Worm (Caenorhabditis elegans) whole organism, mixed stage, embryonic: Measurements from ENCODE around the gene srh-154.
"Not testable (repeated sequence)": the region's sequence is repeated elsewhere in the genome, so short reads cannot be mapped to it uniquely, and the experiment has no call there.

Experiments used
- M03D4.4 ChIP-seq: sonication (generic microtip); optimal IDR thresholded peaks from 2 replicates; lab custom pipeline; 2017; ENCODE audit warnings: mild to moderate bottlenecking, missing genetic modification characterization, missing compliant biosample characterization
- bed-3 ChIP-seq: fragments of 200-800 bp; sonication (Bioruptor generic); optimal IDR thresholded peaks from 3 replicates; lab custom pipeline; 2018; ENCODE audit warnings: mild to moderate bottlenecking, missing genetic modification characterization, moderate library complexity, missing compliant biosample characterization
- blmp-1 ChIP-seq: fragments of 150-350 bp; optimal IDR thresholded peaks from 2 replicates; lab custom pipeline; 2014; ENCODE audit warnings: missing biosample characterization, missing genetic modification characterization
- ceh-39 ChIP-seq: fragments of 150-350 bp; optimal IDR thresholded peaks from 2 replicates; lab custom pipeline; 2014; ENCODE audit warnings: missing biosample characterization, missing genetic modification characterization
- ceh-43 ChIP-seq: fragments of 200-800 bp; sonication (Bioruptor generic); optimal IDR thresholded peaks from 2 replicates; lab custom pipeline; 2018; ENCODE audit warnings: mild to moderate bottlenecking, missing genetic modification characterization, moderate library complexity, missing compliant biosample characterization
- ceh-83 ChIP-seq: fragments of 200-800 bp; sonication (Bioruptor generic); optimal IDR thresholded peaks from 2 replicates; lab custom pipeline; 2018; ENCODE audit warnings: mild to moderate bottlenecking, missing genetic modification characterization, missing compliant biosample characterization
- cnd-1 ChIP-seq: fragments of 200-800 bp; sonication (Bioruptor generic); optimal IDR thresholded peaks from 2 replicates; lab custom pipeline; 2018; ENCODE audit warnings: mild to moderate bottlenecking, missing genetic modification characterization, missing compliant biosample characterization
- drap-1 ChIP-seq: fragments of 200-800 bp; sonication (Bioruptor generic); optimal IDR thresholded peaks from 3 replicates; lab custom pipeline; 2018; ENCODE audit warnings: mild to moderate bottlenecking, missing genetic modification characterization, missing compliant biosample characterization
- elt-1 ChIP-seq: sonication (generic microtip); optimal IDR thresholded peaks from 2 replicates; lab custom pipeline; 2017; ENCODE audit warnings: missing genetic modification characterization, mild to moderate bottlenecking, missing compliant biosample characterization, antibody characterized with exemption, moderate library complexity, borderline replicate concordance; ENCODE audit not compliant: insufficient read depth
- flh-1 ChIP-seq: fragments of 200-800 bp; sonication (Bioruptor generic); optimal IDR thresholded peaks from 2 replicates; lab custom pipeline; 2018; ENCODE audit warnings: mild to moderate bottlenecking, missing genetic modification characterization, moderate library complexity, missing compliant biosample characterization
- ham-2 ChIP-seq: fragments of 200-800 bp; sonication (Bioruptor generic); optimal IDR thresholded peaks from 2 replicates; lab custom pipeline; 2018; ENCODE audit warnings: mild to moderate bottlenecking, missing genetic modification characterization, missing compliant biosample characterization
- hlh-1 ChIP-seq: fragments of 150-350 bp; optimal IDR thresholded peaks from 2 replicates; lab custom pipeline; 2014; ENCODE audit warnings: missing biosample characterization, missing genetic modification reagents, missing genetic modification characterization
- lin-13 ChIP-seq: fragments of 150-350 bp; optimal IDR thresholded peaks from 2 replicates; lab custom pipeline; 2014; ENCODE audit warnings: missing biosample characterization, missing genetic modification characterization
- lin-32 ChIP-seq: fragments of 200-800 bp; sonication (Bioruptor generic); optimal IDR thresholded peaks from 2 replicates; lab custom pipeline; 2018; ENCODE audit warnings: mild to moderate bottlenecking, missing genetic modification characterization, missing compliant biosample characterization
- lsy-2 ChIP-seq: fragments of 150-350 bp; optimal IDR thresholded peaks from 2 replicates; lab custom pipeline; 2014; ENCODE audit warnings: missing biosample characterization, missing genetic modification characterization
- mab-5 ChIP-seq: fragments of 150-350 bp; optimal IDR thresholded peaks from 2 replicates; lab custom pipeline; 2014; ENCODE audit warnings: missing biosample characterization, missing genetic modification characterization
- mep-1 ChIP-seq: fragments of 150-350 bp; optimal IDR thresholded peaks from 2 replicates; lab custom pipeline; 2017; ENCODE audit warnings: missing biosample characterization, missing genetic modification reagents, missing genetic modification characterization, inconsistent platforms
- nhr-12 ChIP-seq: fragments of 150-350 bp; optimal IDR thresholded peaks from 2 replicates; lab custom pipeline; 2014; ENCODE audit warnings: missing biosample characterization, missing genetic modification characterization
- nhr-2 ChIP-seq: fragments of 150-350 bp; optimal IDR thresholded peaks from 2 replicates; lab custom pipeline; 2014; ENCODE audit warnings: missing biosample characterization, missing genetic modification characterization
- nhr-237 ChIP-seq: fragments of 150-350 bp; optimal IDR thresholded peaks from 2 replicates; lab custom pipeline; 2014; ENCODE audit warnings: missing biosample characterization, missing genetic modification characterization
- nhr-28 ChIP-seq: fragments of 150-350 bp; optimal IDR thresholded peaks from 2 replicates; lab custom pipeline; 2014; ENCODE audit warnings: missing biosample characterization, missing genetic modification characterization
- nhr-76 ChIP-seq: sonication (generic microtip); optimal IDR thresholded peaks from 2 replicates; lab custom pipeline; 2017; ENCODE audit warnings: missing biosample characterization, missing genetic modification characterization
- pha-4 ChIP-seq: fragments of 150-350 bp; optimal IDR thresholded peaks from 2 replicates; lab custom pipeline; 2018; ENCODE audit warnings: missing biosample characterization, missing genetic modification reagents, missing genetic modification characterization
- sem-2 ChIP-seq: fragments of 200-800 bp; sonication (Bioruptor generic); optimal IDR thresholded peaks from 2 replicates; lab custom pipeline; 2018; ENCODE audit warnings: mild to moderate bottlenecking, missing genetic modification characterization, missing compliant biosample characterization
- snpc-4 ChIP-seq: fragments of 150-350 bp; optimal IDR thresholded peaks from 2 replicates; lab custom pipeline; 2014; ENCODE audit warnings: missing biosample characterization, missing genetic modification characterization
- sptf-1 ChIP-seq: sonication (generic microtip); optimal IDR thresholded peaks from 2 replicates; lab custom pipeline; 2017; ENCODE audit warnings: mild to moderate bottlenecking, missing genetic modification characterization, moderate library complexity, missing compliant biosample characterization
- tbx-8 ChIP-seq: fragments of 200-800 bp; sonication (Bioruptor generic); optimal IDR thresholded peaks from 2 replicates; lab custom pipeline; 2018; ENCODE audit warnings: mild to moderate bottlenecking, missing genetic modification characterization, moderate library complexity, missing compliant biosample characterization
- unc-120 ChIP-seq: sonication (generic microtip); optimal IDR thresholded peaks from 2 replicates; lab custom pipeline; 2017; ENCODE audit warnings: missing genetic modification characterization, missing compliant biosample characterization; ENCODE audit not compliant: poor library complexity, severe bottlenecking
- unc-39 ChIP-seq: fragments of 150-350 bp; optimal IDR thresholded peaks from 2 replicates; lab custom pipeline; 2014; ENCODE audit warnings: missing biosample characterization, missing genetic modification characterization
- unc-62 ChIP-seq: fragments of 150-350 bp; optimal IDR thresholded peaks from 2 replicates; lab custom pipeline; 2014; ENCODE audit warnings: missing biosample characterization, missing genetic modification reagents, missing genetic modification characterization
- ztf-11 ChIP-seq: fragments of 150-350 bp; optimal IDR thresholded peaks from 2 replicates; lab custom pipeline; 2014; ENCODE audit warnings: missing biosample characterization, missing genetic modification characterization

The srh-154 gene

ce11 chrV:17439406-17439805, at the start of gene srh-154:
srh-154 (plus strand) TSS chrV:17439706.
- no peak for TF ChIP-seq ceh-83 (GFP tag; lab: Kevin White, UChicago)
- no peak for TF ChIP-seq bed-3 (GFP tag; lab: Kevin White, UChicago)
- TF ChIP-seq nhr-76 (tag; lab: Kevin White, UChicago): no peak

- TF ChIP-seq ztf-11 (tag; lab: Kevin White, UChicago) (no peak), nhr-28 (tag; lab: Kevin White, UChicago) (no peak), flh-1 (GFP tag; lab: Kevin White, UChicago) (no peak), nhr-76 (tag; lab: Kevin White, UChicago) (no peak), ham-2 (GFP tag; lab: Kevin White, UChicago) (no peak), unc-62 (no peak), snpc-4 (tag; lab: Kevin White, UChicago) (no peak), nhr-237 (tag; lab: Kevin White, UChicago) (no peak), elt-1 (no peak), sem-2 (GFP tag; lab: Kevin White, UChicago) (no peak), blmp-1 (tag; lab: Kevin White, UChicago) (no peak), mab-5 (no peak), nhr-2 (tag; lab: Kevin White, UChicago) (no peak), bed-3 (GFP tag; lab: Kevin White, UChicago) (no peak), ceh-39 (tag; lab: Kevin White, UChicago) (no peak), unc-120 (no peak), sptf-1 (tag; lab: Kevin White, UChicago) (no peak)
These were observed 44.1 kb upstream of the srh-154 start, which contains the start of gene srh-120 for ce11 chrV:17395374-17395773. srh-120 (plus strand) TSS chrV:17395674.

DNA sequence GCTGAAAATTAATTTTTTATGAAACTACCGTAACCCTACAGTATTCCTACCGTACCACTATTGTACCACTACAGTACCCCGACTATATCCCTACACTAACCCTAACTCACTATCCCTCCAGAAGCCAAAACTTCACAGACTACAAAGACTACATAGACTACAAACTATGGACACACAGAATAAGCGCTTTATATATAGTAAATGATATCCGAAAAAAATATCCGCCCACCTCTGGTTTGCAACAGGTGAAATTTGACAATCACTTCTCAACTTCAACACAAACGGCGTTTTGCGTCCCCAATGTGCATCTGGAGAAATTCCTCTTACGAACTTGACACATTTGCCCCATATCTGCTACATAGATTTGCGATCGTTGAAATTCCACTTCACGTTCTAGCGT, 29.6 kb upstream of the srh-154 start, which contains the start of gene srh-132:
srh-132 (plus strand) TSS at position 301 of the 400 bp plus-strand sequence.
- TF ChIP-seq hlh-1, cnd-1, lsy-2 (tag; lab: Kevin White, UChicago): not testable (repeated sequence)
- TF ChIP-seq, all 35 proteins: peak for 0; not testable (repeated sequence) for 35

ce11 chrV:17414951-17415350, 24.6 kb upstream of the srh-154 start, which contains the start of gene T27C5.12:
T27C5.12 (plus strand) TSS chrV:17415251.
- no peak for TF ChIP-seq ceh-39 (tag; lab: Kevin White, UChicago)
- TF ChIP-seq, all 35 proteins: peak for 0

- no peak for TF ChIP-seq sem-2 (GFP tag; lab: Kevin White, UChicago)
- TF ChIP-seq elt-1: no peak
- no peak for TF ChIP-seq ceh-39 (tag; lab: Kevin White, UChicago)
These were observed 22.7 kb upstream of the srh-154 start, which contains the start of gene clc-21 for ce11 chrV:17416833-17417232. clc-21 (plus strand) TSS chrV:17417133.

DNA sequence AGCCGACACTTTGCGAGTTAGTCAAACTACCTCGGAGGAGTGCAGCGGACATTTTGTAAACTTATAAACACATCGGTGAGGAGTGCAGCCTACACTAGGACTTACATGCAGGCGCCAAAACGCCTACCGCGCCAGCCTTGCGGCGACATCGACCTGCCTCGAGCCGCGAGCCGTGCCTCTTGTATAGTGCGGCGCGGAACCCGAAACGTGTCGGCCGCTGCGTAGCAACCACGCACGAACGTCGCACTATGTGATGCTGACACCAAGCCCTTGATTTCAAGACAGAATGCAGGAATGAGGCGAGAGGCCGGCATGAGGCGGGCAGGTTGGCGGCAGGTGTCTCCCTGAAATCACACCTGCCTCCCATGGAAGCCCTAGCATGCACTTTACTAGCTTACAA, 10.2 kb upstream of the srh-154 start:
- no peak for TF ChIP-seq bed-3 (GFP tag; lab: Kevin White, UChicago)
- TF ChIP-seq ceh-83 (GFP tag; lab: Kevin White, UChicago): no peak
- TF ChIP-seq lin-13 (tag; lab: Kevin White, UChicago): no peak
- no peak for TF ChIP-seq unc-62
- TF ChIP-seq M03D4.4 (tag; lab: Kevin White, UChicago): no peak
- TF ChIP-seq blmp-1 (tag; lab: Kevin White, UChicago): no peak
- TF ChIP-seq hlh-1 (tag; lab: Kevin White, UChicago): no peak
- TF ChIP-seq nhr-237 (tag; lab: Kevin White, UChicago): no peak
- no peak for TF ChIP-seq pha-4 (tag; lab: Kevin White, UChicago)
- no peak for TF ChIP-seq nhr-12 (tag; lab: Kevin White, UChicago)
- no peak for TF ChIP-seq sem-2 (GFP tag; lab: Kevin White, UChicago)
- TF ChIP-seq nhr-28 (tag; lab: Kevin White, UChicago): no peak
- TF ChIP-seq mab-5: no peak

DNA sequence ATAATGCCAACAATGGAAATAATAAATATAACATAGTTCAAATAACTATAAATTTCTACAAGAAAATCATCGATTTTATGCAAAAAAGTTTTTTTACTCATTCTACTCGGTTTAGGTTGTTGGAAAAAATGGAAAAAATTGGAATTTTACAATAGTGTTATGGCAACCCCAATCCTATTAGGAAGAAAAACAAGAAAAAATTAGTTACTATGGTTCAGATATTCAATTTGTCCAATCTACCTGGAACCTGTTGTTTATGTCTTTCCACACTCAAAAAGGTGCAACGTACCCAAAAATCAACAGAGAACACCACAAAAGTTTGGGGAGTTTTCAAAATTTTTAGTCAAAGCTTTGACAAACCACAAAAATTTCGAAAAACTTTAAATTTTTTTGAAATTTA, 9.4 kb upstream of the srh-154 start, which contains the start of gene T27C5.10:
T27C5.10 (minus strand) TSS at position 101 of the 400 bp plus-strand sequence.
- TF ChIP-seq unc-62 (no peak), mep-1 (tag; lab: Kevin White, UChicago) (no peak), drap-1 (no peak), ceh-43 (no peak), hlh-1 (tag; lab: Kevin White, UChicago) (no peak), ham-2 (GFP tag; lab: Kevin White, UChicago) (no peak), flh-1 (GFP tag; lab: Kevin White, UChicago) (no peak), ztf-11 (tag; lab: Kevin White, UChicago) (no peak), nhr-2 (tag; lab: Kevin White, UChicago) (no peak), lin-32 (no peak), tbx-8 (GFP tag; lab: Kevin White, UChicago) (no peak), unc-39 (no peak), snpc-4 (tag; lab: Kevin White, UChicago) (no peak), sptf-1 (tag; lab: Kevin White, UChicago) (no peak), nhr-237 (tag; lab: Kevin White, UChicago) (no peak)
- TF ChIP-seq, all 35 proteins: peak for 0
